Worm (Caenorhabditis elegans) whole organism, L2 larva: ENCODE results near the gene srsx-30.
A peak's percentile ranks its signal among the peaks of the same experiment; 100 is the strongest.

ENCODE experiments used
- C34F6.9 ChIP-seq: fragments of 150-350 bp; optimal IDR thresholded peaks from 2 replicates; lab custom pipeline; 2014; ENCODE audit warnings: missing biosample characterization, missing genetic modification characterization
- F13H6.1 ChIP-seq: sonication (generic microtip); optimal IDR thresholded peaks from 2 replicates; lab custom pipeline; 2016; ENCODE audit warnings: missing genetic modification characterization, missing compliant biosample characterization
- Y55F3AM.14 ChIP-seq: fragments of 200-800 bp; sonication (Bioruptor generic); optimal IDR thresholded peaks from 2 replicates; lab custom pipeline; 2018; ENCODE audit warnings: mild to moderate bottlenecking, missing genetic modification characterization, missing compliant biosample characterization
- ZK546.5 ChIP-seq: sonication (generic microtip); optimal IDR thresholded peaks from 2 replicates; lab custom pipeline; 2017; ENCODE audit warnings: missing biosample characterization, missing genetic modification characterization
- aly-2 ChIP-seq: fragments of 150-350 bp; optimal IDR thresholded peaks from 2 replicates; lab custom pipeline; 2014; ENCODE audit warnings: missing biosample characterization, missing genetic modification characterization
- blmp-1 ChIP-seq: sonication (generic microtip); optimal IDR thresholded peaks from 2 replicates; lab custom pipeline; 2017; ENCODE audit warnings: missing genetic modification characterization, mild to moderate bottlenecking, missing compliant biosample characterization, antibody characterized with exemption, moderate library complexity; ENCODE audit not compliant: insufficient read depth
- ceh-16 ChIP-seq: fragments of 150-350 bp; optimal IDR thresholded peaks from 2 replicates; lab custom pipeline; 2014; ENCODE audit warnings: missing biosample characterization, missing genetic modification characterization
- ceh-82 ChIP-seq: fragments of 150-350 bp; optimal IDR thresholded peaks from 2 replicates; lab custom pipeline; 2014; ENCODE audit warnings: missing biosample characterization, missing genetic modification characterization
- crh-2 ChIP-seq: sonication (generic microtip); optimal IDR thresholded peaks from 2 replicates; lab custom pipeline; 2017; ENCODE audit warnings: missing biosample characterization, missing genetic modification characterization
- dmd-4 ChIP-seq: sonication (generic microtip); optimal IDR thresholded peaks from 2 replicates; lab custom pipeline; 2017; ENCODE audit warnings: missing biosample characterization, missing genetic modification characterization
- elt-1 ChIP-seq: fragments of 150-350 bp; optimal IDR thresholded peaks from 2 replicates; lab custom pipeline; 2014; ENCODE audit warnings: missing biosample characterization, missing genetic modification characterization
- fos-1 ChIP-seq: fragments of 150-350 bp; optimal IDR thresholded peaks from 2 replicates; lab custom pipeline; 2014; ENCODE audit warnings: missing biosample characterization, missing genetic modification characterization
- gmeb-1 ChIP-seq: fragments of 150-350 bp; optimal IDR thresholded peaks from 2 replicates; lab custom pipeline; 2014; ENCODE audit warnings: missing biosample characterization, missing genetic modification characterization
- lin-11 ChIP-seq: fragments of 150-350 bp; sonication (generic microtip); optimal IDR thresholded peaks from 2 replicates; lab custom pipeline; 2014; ENCODE audit warnings: missing biosample characterization, missing genetic modification characterization, inconsistent platforms, mixed read lengths
- lin-13 ChIP-seq: fragments of 150-350 bp; optimal IDR thresholded peaks from 2 replicates; lab custom pipeline; 2014; ENCODE audit warnings: missing biosample characterization, missing genetic modification reagents, missing genetic modification characterization
- lsy-2 ChIP-seq, 2 experiments: fragments of 150-350 bp in 1 of 2; sonication (generic microtip) in 1 of 2; optimal IDR thresholded peaks; 2 replicates each; lab custom pipeline; 2014 to 2017; ENCODE audit warnings: missing biosample characterization in 2 of 2, missing genetic modification characterization in 2 of 2
- mbf-1 ChIP-seq: sonication (generic microtip); optimal IDR thresholded peaks from 2 replicates; lab custom pipeline; 2017; ENCODE audit warnings: missing biosample characterization, missing genetic modification characterization
- mdl-1 ChIP-seq, 2 experiments: fragments of 150-350 bp in 1 of 2; sonication (generic microtip) in 1 of 2; optimal IDR thresholded peaks; 2 replicates each; lab custom pipeline; 2017; ENCODE audit warnings: missing biosample characterization in 2 of 2, missing genetic modification characterization in 2 of 2
- nhr-10 ChIP-seq: sonication (generic microtip); optimal IDR thresholded peaks from 2 replicates; lab custom pipeline; 2017; ENCODE audit warnings: missing biosample characterization, missing genetic modification characterization
- nhr-129 ChIP-seq: fragments of 150-350 bp; optimal IDR thresholded peaks from 2 replicates; lab custom pipeline; 2014; ENCODE audit warnings: missing biosample characterization, missing genetic modification characterization
- nhr-23 ChIP-seq: fragments of 150-350 bp; optimal IDR thresholded peaks from 2 replicates; lab custom pipeline; 2014; ENCODE audit warnings: missing biosample characterization, missing genetic modification reagents, missing genetic modification characterization
- nhr-237 ChIP-seq: fragments of 150-350 bp; optimal IDR thresholded peaks from 2 replicates; lab custom pipeline; 2014; ENCODE audit warnings: missing biosample characterization, missing genetic modification characterization
- nhr-77 ChIP-seq: fragments of 150-350 bp; optimal IDR thresholded peaks from 2 replicates; lab custom pipeline; 2014; ENCODE audit warnings: missing biosample characterization, missing genetic modification characterization
- peb-1 ChIP-seq: fragments of 150-350 bp; optimal IDR thresholded peaks from 2 replicates; lab custom pipeline; 2014; ENCODE audit warnings: missing biosample characterization, missing genetic modification characterization
- sem-4 ChIP-seq: fragments of 150-350 bp; optimal IDR thresholded peaks from 2 replicates; lab custom pipeline; 2014; ENCODE audit warnings: missing biosample characterization, missing genetic modification reagents, missing genetic modification characterization
- skn-1 ChIP-seq: sonication (generic microtip); optimal IDR thresholded peaks from 2 replicates; lab custom pipeline; 2017; ENCODE audit warnings: missing biosample characterization, missing genetic modification characterization
- sma-9 ChIP-seq, 2 experiments: fragments of 150-350 bp in 1 of 2; sonication (generic microtip) in 1 of 2; optimal IDR thresholded peaks; 2 replicates each; lab custom pipeline; 2014 to 2016; ENCODE audit warnings: missing genetic modification characterization in 2 of 2, mild to moderate bottlenecking in 1 of 2, missing biosample characterization in 1 of 2, missing compliant biosample characterization in 1 of 2, missing genetic modification reagents in 1 of 2, moderate library complexity in 1 of 2
- snpc-4 ChIP-seq: fragments of 150-350 bp; optimal IDR thresholded peaks from 2 replicates; lab custom pipeline; 2014; ENCODE audit warnings: missing biosample characterization, missing genetic modification characterization
- unc-55 ChIP-seq: fragments of 150-350 bp; sonication (generic microtip); optimal IDR thresholded peaks from 3 replicates; lab custom pipeline; 2014; ENCODE audit warnings: missing biosample characterization, missing genetic modification reagents, missing genetic modification characterization
- unc-62 ChIP-seq: fragments of 150-350 bp; optimal IDR thresholded peaks from 2 replicates; lab custom pipeline; 2014; ENCODE audit warnings: missing biosample characterization, missing genetic modification reagents, missing genetic modification characterization
- ztf-1 ChIP-seq: fragments of 200-800 bp; sonication (Bioruptor generic); conservative IDR thresholded peaks from 2 replicates; pipeline ENCODE4 v1.3.6; 2022; ENCODE audit warnings: missing genetic modification characterization, missing compliant biosample characterization
- ztf-11 ChIP-seq: sonication (generic microtip); optimal IDR thresholded peaks from 2 replicates; lab custom pipeline; 2017; ENCODE audit warnings: missing biosample characterization, missing genetic modification characterization
- ztf-4 ChIP-seq: fragments of 150-350 bp; optimal IDR thresholded peaks from 2 replicates; lab custom pipeline; 2014; ENCODE audit warnings: missing biosample characterization, missing genetic modification characterization

srsx-30 gene

DNA sequence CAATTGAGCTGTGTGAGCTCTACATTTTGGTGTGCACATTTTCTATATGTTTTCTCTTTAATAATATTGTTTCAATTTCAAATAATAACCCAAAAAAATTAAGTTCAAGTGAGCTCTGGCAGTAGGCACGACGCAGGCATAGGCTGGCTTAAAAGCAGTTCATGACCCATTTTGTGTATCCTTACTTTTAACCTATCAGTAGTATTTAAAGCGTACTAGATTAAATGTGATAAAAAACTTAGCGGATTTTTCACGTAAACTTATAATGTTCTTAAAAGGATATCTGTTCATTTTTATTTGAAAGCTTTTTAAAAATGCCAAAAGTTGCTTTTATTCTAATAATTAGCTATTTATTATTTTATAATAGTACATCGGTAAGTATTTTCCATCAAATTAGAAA lies 35.3 kb upstream of the srsx-30 start, which contains the start of gene C08B6.6:
C08B6.6 (plus strand) TSS at position 301 of the 400 bp plus-strand sequence.
- TF ChIP-seq nhr-77 (tag; lab: Kevin White, UChicago) (no peak), mbf-1 (tag; lab: Kevin White, UChicago) (no peak), skn-1 (tag; lab: Kevin White, UChicago) (no peak), ZK546.5 (tag; lab: Kevin White, UChicago) (no peak), F13H6.1 (tag; lab: Kevin White, UChicago) (no peak), peb-1 (tag; lab: Kevin White, UChicago) (no peak)
- TF ChIP-seq, all 48 proteins: peak for 0

DNA sequence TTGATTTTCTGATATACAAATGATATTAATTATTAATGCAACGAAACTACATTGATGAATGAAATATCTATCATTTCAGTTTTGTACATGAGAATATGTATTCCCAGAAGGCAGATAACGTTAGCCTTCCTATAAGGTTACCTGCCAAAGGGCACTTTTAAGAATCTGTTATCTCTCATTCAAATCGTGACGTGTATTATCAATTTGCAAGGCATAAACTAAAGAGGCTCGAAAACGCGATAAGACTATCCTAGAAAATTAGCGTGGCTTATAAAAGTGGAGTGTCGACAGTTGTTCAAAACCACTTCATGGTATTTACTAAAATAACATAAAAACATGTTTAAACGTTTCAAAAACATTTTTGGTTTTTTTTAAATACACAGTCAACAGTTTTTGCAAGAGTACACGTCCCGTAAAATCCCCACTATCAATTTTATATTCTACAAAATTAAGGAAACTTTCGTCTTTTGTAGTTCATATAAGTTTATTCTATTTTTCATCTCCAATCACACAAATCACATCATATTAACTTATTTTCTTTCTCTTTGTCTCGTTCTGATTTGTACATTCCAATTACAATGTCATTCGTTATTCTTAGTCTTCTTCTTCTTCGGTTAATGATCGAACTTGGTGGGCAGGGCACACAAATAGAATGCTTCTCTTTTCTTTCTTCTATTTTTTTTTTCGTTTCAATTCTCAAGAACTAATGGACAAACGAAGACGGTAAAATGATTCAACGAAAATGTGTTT lies 33.7 kb upstream of the srsx-30 start, which contains the start of gene C08B6.10:
C08B6.10 (plus strand) TSS at position 700 of the 750 bp plus-strand sequence.
- TF ChIP-seq F13H6.1 (tag; lab: Kevin White, UChicago) (no peak), fos-1 (peak; percentile 20)

ce11 chrV:10130195-10130594 lies 28.4 kb upstream of the srsx-30 start, which contains the start of gene aos-1:
Gene aos-1, minus strand, starts transcription at chrV:10130295.
- TF ChIP-seq elt-1 (tag; lab: Kevin White, UChicago) (no peak), snpc-4 (tag; lab: Kevin White, UChicago) (no peak), ztf-4 (tag; lab: Kevin White, UChicago) (no peak), nhr-237 (tag; lab: Kevin White, UChicago) (no peak), mdl-1 (tag; optimal IDR thresholded peaks at IDR 0.05; lab: Kevin White, UChicago) (no peak), aly-2 (tag; lab: Kevin White, UChicago) (no peak), lin-11 (tag; lab: Kevin White, UChicago) (no peak), ZK546.5 (tag; lab: Kevin White, UChicago) (no peak), dmd-4 (tag; lab: Kevin White, UChicago) (no peak), ceh-82 (tag; lab: Kevin White, UChicago) (no peak)

DNA sequence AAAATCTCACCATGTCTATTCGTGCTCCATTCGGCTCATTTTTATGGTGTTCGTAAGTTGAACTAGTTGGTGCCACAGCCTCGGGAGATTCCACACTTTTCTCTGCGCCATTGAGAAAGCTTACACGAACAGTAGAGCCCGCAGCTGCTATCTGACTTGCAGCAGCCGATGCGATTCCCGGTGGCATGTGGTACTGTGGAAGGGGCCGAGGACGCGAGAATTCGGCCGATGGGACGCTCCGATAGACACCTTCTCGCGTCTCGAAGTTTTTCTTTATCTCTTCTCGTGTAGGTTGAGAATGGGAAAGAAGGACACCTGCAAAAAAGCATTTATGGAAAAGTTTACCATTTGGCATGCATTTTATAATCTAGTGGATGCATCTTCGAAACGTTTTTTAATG lies 25.4 kb upstream of the srsx-30 start:
- TF ChIP-seq lin-13 (no peak), mbf-1 (tag; lab: Kevin White, UChicago) (no peak), dmd-4 (tag; lab: Kevin White, UChicago) (no peak), unc-55 (GFP tag; lab: Kevin White, UChicago) (no peak), skn-1 (tag; lab: Kevin White, UChicago) (no peak), unc-62 (GFP tag; lab: Kevin White, UChicago) (no peak), nhr-23 (no peak), gmeb-1 (tag; lab: Kevin White, UChicago) (no peak), nhr-10 (tag; lab: Kevin White, UChicago) (no peak), peb-1 (tag; lab: Kevin White, UChicago) (no peak), sem-4 (tag; lab: Kevin White, UChicago) (no peak), fos-1 (no peak), Y55F3AM.14 (GFP tag; lab: Kevin White, UChicago) (no peak), lin-11 (tag; lab: Kevin White, UChicago) (no peak), ztf-11 (no peak)

ce11 chrV:10134077-10134693 lies 24.4 kb upstream of the srsx-30 start, which contains the start of the genes C08B6.18, wdr-20 and C08B6.8:
Gene C08B6.18, minus strand, starts transcription at chrV:10134127.
Gene wdr-20, minus strand, starts transcription at chrV:10134158.
Gene C08B6.8, plus strand, starts transcription at chrV:10134643.
- TF ChIP-seq crh-2 (no peak), snpc-4 (tag; lab: Kevin White, UChicago) (peak; percentile 65), nhr-77 (tag; lab: Kevin White, UChicago) (no peak), ceh-16 (tag; lab: Kevin White, UChicago) (no peak), lsy-2 (tag; optimal IDR thresholded peaks at IDR 0.05; lab: Kevin White, UChicago) (peak in 1 of 2 experiments; percentile 38), ztf-4 (tag; lab: Kevin White, UChicago) (no peak), sem-4 (tag; lab: Kevin White, UChicago) (no peak), nhr-129 (peak; percentile 14), ZK546.5 (tag; lab: Kevin White, UChicago) (no peak), unc-55 (GFP tag; lab: Kevin White, UChicago) (peak; percentile 51), fos-1 (no peak), sma-9 (GFP tag; optimal IDR thresholded peaks at IDR 0.05; lab: Kevin White, UChicago) (no peak), sma-9 (tag; optimal IDR thresholded peaks at IDR 0.05; lab: Kevin White, UChicago) (no peak), skn-1 (tag; lab: Kevin White, UChicago) (no peak), nhr-10 (tag; lab: Kevin White, UChicago) (no peak), C34F6.9 (peak; percentile 55), ztf-1 (GFP tag; lab: Robert Waterston, UW) (no peak), blmp-1 (tag; lab: Kevin White, UChicago) (no peak), ceh-82 (tag; lab: Kevin White, UChicago) (no peak), lin-13 (peak; percentile 47), Y55F3AM.14 (GFP tag; lab: Kevin White, UChicago) (no peak), gmeb-1 (tag; lab: Kevin White, UChicago) (no peak)
- TF ChIP-seq, all 48 proteins: peak for 6
